Fruit fly (Drosophila melanogaster) whole organism, larva: ENCODE results near the gene chic.
A peak's percentile ranks its signal among the peaks of the same experiment; 100 is the strongest.

Experiments
- noc ChIP-seq: fragments of 200-800 bp; sonication (Bioruptor generic); optimal IDR thresholded peaks from 3 replicates; lab custom pipeline; 2019; ENCODE audit warnings: missing biosample characterization, mild to moderate bottlenecking, missing genetic modification characterization, moderate library complexity

Gene chic

dm6 chr2L:5948775-5949526 is 31.9 kb downstream of the chic start, which contains the start of gene CG9044:
Gene CG9044 (plus strand): TSS chr2L:5949450.
- no peak for TF ChIP-seq noc (tag; lab: Kevin White, UChicago)

dm6 chr2L:5947504-5947903 is 33.3 kb downstream of the chic start:
- no peak for TF ChIP-seq noc (tag; lab: Kevin White, UChicago)

dm6 chr2L:5946728-5947127 is 34.1 kb downstream of the chic start:
- TF ChIP-seq noc (tag; lab: Kevin White, UChicago): no peak

dm6 chr2L:5945651-5946547 is 34.9 kb downstream of the chic start:
- TF ChIP-seq noc (tag; lab: Kevin White, UChicago): no peak

- no peak for TF ChIP-seq noc (tag; lab: Kevin White, UChicago)
These were observed 36.2 kb downstream of the chic start for dm6 chr2L:5944305-5945282.

dm6 chr2L:5943229-5944078 is 37.4 kb downstream of the chic start, which contains the start of the genes Sfp26Ad and Gpdh1:
Gene Sfp26Ad (minus strand): TSS chr2L:5943304.
Gene Gpdh1 (plus strand): TSS chr2L:5943643.
- TF ChIP-seq noc (tag; lab: Kevin White, UChicago): peak; percentile 77

- no peak for TF ChIP-seq noc (tag; lab: Kevin White, UChicago)
These were observed 53.5 kb downstream of the chic start for dm6 chr2L:5927363-5927762.

- no peak for TF ChIP-seq noc (tag; lab: Kevin White, UChicago)
These were observed 55.2 kb downstream of the chic start, which contains the start of gene dsf for dm6 chr2L:5925637-5926036. Gene dsf (plus strand): TSS chr2L:5925937.

dm6 chr2L:5925164-5925563 is 55.7 kb downstream of the chic start:
- no peak for TF ChIP-seq noc (tag; lab: Kevin White, UChicago)

- TF ChIP-seq noc (tag; lab: Kevin White, UChicago): no peak
These were observed 57.1 kb downstream of the chic start, which contains the start of gene CG9016 for dm6 chr2L:5923603-5924138. Gene CG9016 (minus strand): TSS chr2L:5923653.
